Fruit fly (Drosophila melanogaster): ENCODE data around the gene CG18530.

The CG18530 gene

dm6 chr3R:12628395-12628928, 4.7 kb upstream of the CG18530 start (continued):
- no peak for TF ChIP-seq amos (GFP tag; IDR thresholded peaks at IDR 0.05; ENCODE audit: partially characterized antibody)

- TF ChIP-seq sd (tag; optimal IDR thresholded peaks at IDR 0.05) (no peak), CG31441 (GFP tag; IDR thresholded peaks at IDR 0.05) (no peak; the same call in 1 of the 2 replicates), CG4328 (GFP tag; optimal IDR thresholded peaks at IDR 0.05) (peak; percentile 36), CG17612 (GFP tag; IDR thresholded peaks at IDR 0.05) (no peak), prd (optimal IDR thresholded peaks at IDR 0.05) (no peak), prd (GFP tag; IDR thresholded peaks at IDR 0.05) (peak; percentile 60), Hey (tag; optimal IDR thresholded peaks at IDR 0.05) (no peak), CG11247 (GFP tag; IDR thresholded peaks at IDR 0.05) (no peak), CG15696 (tag; optimal IDR thresholded peaks at IDR 0.05) (peak; percentile 60), CkIIα-i1 (GFP tag; IDR thresholded peaks at IDR 0.05) (no peak), CG6689 (GFP tag; IDR thresholded peaks at IDR 0.05) (peak; percentile 43), gcm2 (GFP tag; optimal IDR thresholded peaks at IDR 0.05) (no peak), Ssrp (tag; optimal IDR thresholded peaks at IDR 0.05) (peak; percentile 34), jing (GFP tag; optimal IDR thresholded peaks at IDR 0.05) (no peak), CG42726 (GFP tag; IDR thresholded peaks at IDR 0.05; ENCODE audit: partially characterized antibody) (no peak), CG17328 (GFP tag; IDR thresholded peaks at IDR 0.05) (no peak), phol (tag; optimal IDR thresholded peaks at IDR 0.05) (peak; percentile 62), Nf-YA (GFP tag; IDR thresholded peaks at IDR 0.05) (no peak), pan (optimal IDR thresholded peaks at IDR 0.05) (no peak), pan (GFP tag; optimal IDR thresholded peaks at IDR 0.05 in 1 of 2, IDR thresholded peaks at IDR 0.05 in 1 of 2) (no peak), Neu2 (GFP tag; optimal IDR thresholded peaks at IDR 0.05; ENCODE audit: borderline replicate concordance) (no peak), trem (tag; optimal IDR thresholded peaks at IDR 0.05) (peak; percentile 73), CG4820 (GFP tag; optimal IDR thresholded peaks at IDR 0.05) (peak; percentile 2), onecut (GFP tag; IDR thresholded peaks at IDR 0.05) (no peak), cwo (GFP tag; optimal IDR thresholded peaks at IDR 0.05) (no peak), Dll (GFP tag; IDR thresholded peaks at IDR 0.05; ENCODE audit: partially characterized antibody) (peak; percentile 86), pb (GFP tag; optimal IDR thresholded peaks at IDR 0.05) (no peak), CG7786 (GFP tag; optimal IDR thresholded peaks at IDR 0.05) (no peak), p53 (GFP tag; optimal IDR thresholded peaks at IDR 0.05) (no peak), bab2 (GFP tag; optimal IDR thresholded peaks at IDR 0.05) (no peak), Max (GFP tag; optimal IDR thresholded peaks at IDR 0.05) (no peak), Tbp (GFP tag; optimal IDR thresholded peaks at IDR 0.05) (no peak), CG43689 (GFP tag; IDR thresholded peaks at IDR 0.05) (no peak), CG17568 (GFP tag; optimal IDR thresholded peaks at IDR 0.05) (no peak), pfk (GFP tag; optimal IDR thresholded peaks at IDR 0.05) (no peak), CG10147 (GFP tag; optimal IDR thresholded peaks at IDR 0.05) (no peak), E2f1 (GFP tag; IDR thresholded peaks at IDR 0.05) (peak; percentile 23; the same call in 1 of the 2 replicates), pnt (GFP tag; optimal IDR thresholded peaks at IDR 0.05) (no peak), CG2202 (tag; optimal IDR thresholded peaks at IDR 0.05) (no peak), Opbp (GFP tag; IDR thresholded peaks at IDR 0.05; ENCODE audit: partially characterized antibody) (no peak; the same call in 2 of the 3 replicates), wor (GFP tag; IDR thresholded peaks at IDR 0.05) (no peak), CG11398 (GFP tag; optimal IDR thresholded peaks at IDR 0.05) (no peak), mld (GFP tag; IDR thresholded peaks at IDR 0.05; ENCODE audit: partially characterized antibody) (no peak), chn (GFP tag; optimal IDR thresholded peaks at IDR 0.05) (no peak), Oli (tag; optimal IDR thresholded peaks at IDR 0.05) (no peak), Atf6 (GFP tag; IDR thresholded peaks at IDR 0.05) (no peak), CG17359 (tag; optimal IDR thresholded peaks at IDR 0.05) (peak; percentile 23), CG16813 (GFP tag; IDR thresholded peaks at IDR 0.05; ENCODE audit: partially characterized antibody) (peak; percentile 64)
Observed at dm6 chr3R:12630369-12630768, 2.8 kb upstream of the CG18530 start, which contains the start of gene Not10. TSS of gene Not10 (plus strand) at chr3R:12630647.

All from whole organism, embryonic.